Worm (Caenorhabditis elegans) whole organism, L1 larva: Measurements from ENCODE around the gene gpa-18.

Experiments used
- C34B4.2 ChIP-seq: sonication (generic microtip); optimal IDR thresholded peaks from 2 replicates; lab custom pipeline; 2017; ENCODE audit warnings: mild to moderate bottlenecking, missing genetic modification characterization, missing compliant biosample characterization
- F16B12.6 ChIP-seq: fragments of 150-350 bp; optimal IDR thresholded peaks from 2 replicates; lab custom pipeline; 2014; ENCODE audit warnings: missing biosample characterization, missing genetic modification characterization
- Y116A8C.19 ChIP-seq: sonication (generic microtip); optimal IDR thresholded peaks from 2 replicates; lab custom pipeline; 2016; ENCODE audit warnings: missing compliant biosample characterization, missing genetic modification characterization, borderline replicate concordance
- aha-1 ChIP-seq: fragments of 150-350 bp; optimal IDR thresholded peaks from 2 replicates; lab custom pipeline; 2014; ENCODE audit warnings: missing biosample characterization, missing genetic modification characterization
- aly-2 ChIP-seq: fragments of 150-350 bp; optimal IDR thresholded peaks from 2 replicates; lab custom pipeline; 2014; ENCODE audit warnings: missing biosample characterization, missing genetic modification characterization
- ceh-63 ChIP-seq: fragments of 200-800 bp; sonication (Bioruptor generic); optimal IDR thresholded peaks from 2 replicates; lab custom pipeline; 2018; ENCODE audit warnings: mild to moderate bottlenecking, missing genetic modification characterization, missing compliant biosample characterization
- ceh-82 ChIP-seq, 3 experiments: fragments of 150-350 bp in 1 of 3; sonication (generic microtip) in 2 of 3; optimal IDR thresholded peaks; 2 replicates each; lab custom pipeline; 2014 to 2017; ENCODE audit warnings: missing biosample characterization in 3 of 3, missing genetic modification characterization in 3 of 3
- ceh-88 ChIP-seq: fragments of 200-800 bp; sonication (Bioruptor generic); IDR thresholded peaks from 2 replicates; pipeline ENCODE4 v1.3.6; 2022; ENCODE audit warnings: missing genetic modification characterization, missing compliant biosample characterization
- ceh-90 ChIP-seq: sonication (generic microtip); optimal IDR thresholded peaks from 2 replicates; lab custom pipeline; 2016; ENCODE audit warnings: missing genetic modification characterization, missing compliant biosample characterization
- dsc-1 ChIP-seq: sonication (generic microtip); optimal IDR thresholded peaks from 2 replicates; lab custom pipeline; 2016; ENCODE audit warnings: mild to moderate bottlenecking, missing genetic modification characterization, missing compliant biosample characterization
- efl-1 ChIP-seq, 4 experiments: fragments of 150-350 bp; optimal IDR thresholded peaks in 3 of 4; peaks in 1 of 4; 1 replicate in 1 of 4; 2 replicates in 3 of 4; lab custom pipeline; 2014; ENCODE audit warnings: missing biosample characterization in 2 of 4, missing genetic modification characterization in 2 of 4, missing genetic modification reagents in 2 of 4
- efl-3 ChIP-seq: fragments of 200-800 bp; sonication (Bioruptor generic); optimal IDR thresholded peaks from 2 replicates; lab custom pipeline; 2018; ENCODE audit warnings: mild to moderate bottlenecking, missing genetic modification characterization, missing compliant biosample characterization
- egl-27 ChIP-seq, 2 experiments: fragments of 150-350 bp in 1 of 2; sonication (generic microtip); optimal IDR thresholded peaks; 3 replicates each; lab custom pipeline; 2017 to 2018; ENCODE audit warnings: missing biosample characterization in 2 of 2, missing genetic modification characterization in 2 of 2, missing genetic modification reagents in 2 of 2
- elt-3 ChIP-seq, 6 experiments: fragments of 150-350 bp in 1 of 6; sonication (generic microtip); optimal IDR thresholded peaks; 2 replicates each; lab custom pipeline; 2017 to 2018; ENCODE audit warnings: missing biosample characterization in 6 of 6, missing genetic modification characterization in 6 of 6, inconsistent platforms in 1 of 6
- fkh-8 ChIP-seq: sonication (generic microtip); optimal IDR thresholded peaks from 2 replicates; lab custom pipeline; 2016; ENCODE audit warnings: mild to moderate bottlenecking, missing genetic modification characterization, missing compliant biosample characterization
- fos-1 ChIP-seq: fragments of 150-350 bp; optimal IDR thresholded peaks from 2 replicates; lab custom pipeline; 2014; ENCODE audit warnings: missing biosample characterization, missing genetic modification characterization
- hlh-17 ChIP-seq: fragments of 200-800 bp; sonication (Bioruptor generic); optimal IDR thresholded peaks from 2 replicates; lab custom pipeline; 2018; ENCODE audit warnings: missing genetic modification characterization, mild to moderate bottlenecking, missing compliant biosample characterization, moderate library complexity, borderline replicate concordance
- hlh-4 ChIP-seq: sonication (generic microtip); optimal IDR thresholded peaks from 2 replicates; lab custom pipeline; 2016; ENCODE audit warnings: mild to moderate bottlenecking, missing genetic modification characterization, missing compliant biosample characterization
- irx-1 ChIP-seq: sonication (generic microtip); optimal IDR thresholded peaks from 2 replicates; lab custom pipeline; 2016; ENCODE audit warnings: missing genetic modification characterization, missing compliant biosample characterization
- isw-1 ChIP-seq: fragments of 200-800 bp; sonication (Bioruptor generic); IDR thresholded peaks from 2 replicates; pipeline ENCODE4 v1.3.6; 2022; ENCODE audit warnings: missing genetic modification characterization, missing compliant biosample characterization
- jun-1 ChIP-seq: fragments of 150-350 bp; optimal IDR thresholded peaks from 2 replicates; lab custom pipeline; 2014; ENCODE audit warnings: missing biosample characterization, missing genetic modification reagents, missing genetic modification characterization
- lin-14 ChIP-seq: fragments of 200-800 bp; sonication (Bioruptor generic); optimal IDR thresholded peaks from 2 replicates; lab custom pipeline; 2018; ENCODE audit warnings: mild to moderate bottlenecking, missing genetic modification characterization, moderate library complexity, missing compliant biosample characterization
- lin-15B ChIP-seq: fragments of 150-350 bp; sonication (generic microtip); optimal IDR thresholded peaks from 3 replicates; lab custom pipeline; 2014; ENCODE audit warnings: missing biosample characterization, missing genetic modification characterization
- lsy-2 ChIP-seq, 2 experiments: fragments of 150-350 bp; optimal IDR thresholded peaks; 2 replicates each; lab custom pipeline; 2014; ENCODE audit warnings: missing biosample characterization in 2 of 2, missing genetic modification characterization in 2 of 2
- mab-9 ChIP-seq: fragments of 200-800 bp; sonication (Bioruptor generic); IDR thresholded peaks from 2 replicates; pipeline ENCODE4 v1.3.6; 2022; ENCODE audit warnings: missing genetic modification reagents, missing genetic modification characterization, missing compliant biosample characterization
- mdl-1 ChIP-seq, 2 experiments: fragments of 150-350 bp; optimal IDR thresholded peaks; 2 replicates each; lab custom pipeline; 2014 to 2017; ENCODE audit warnings: missing biosample characterization in 2 of 2, missing genetic modification characterization in 2 of 2, inconsistent platforms in 1 of 2
- mef-2 ChIP-seq: fragments of 150-350 bp; optimal IDR thresholded peaks from 2 replicates; lab custom pipeline; 2014; ENCODE audit warnings: missing biosample characterization, missing genetic modification characterization
- nhr-11 ChIP-seq: fragments of 150-350 bp; optimal IDR thresholded peaks from 2 replicates; lab custom pipeline; 2014; ENCODE audit warnings: missing biosample characterization, missing genetic modification characterization
- nhr-19 ChIP-seq: fragments of 200-800 bp; sonication (Bioruptor generic); conservative IDR thresholded peaks from 2 replicates; pipeline ENCODE4 v1.3.6; 2022; ENCODE audit warnings: missing genetic modification characterization, missing compliant biosample characterization
- nhr-20 ChIP-seq: sonication (generic microtip); optimal IDR thresholded peaks from 2 replicates; lab custom pipeline; 2016; ENCODE audit warnings: mild to moderate bottlenecking, missing genetic modification characterization, missing compliant biosample characterization
- nhr-28 ChIP-seq: fragments of 150-350 bp; optimal IDR thresholded peaks from 2 replicates; lab custom pipeline; 2014; ENCODE audit warnings: missing biosample characterization, missing genetic modification characterization
- nhr-71 ChIP-seq: sonication (generic microtip); optimal IDR thresholded peaks from 2 replicates; lab custom pipeline; 2016; ENCODE audit warnings: mild to moderate bottlenecking, missing genetic modification characterization, moderate library complexity, missing compliant biosample characterization
- nhr-76 ChIP-seq: sonication (generic microtip); optimal IDR thresholded peaks from 2 replicates; lab custom pipeline; 2017; ENCODE audit warnings: missing biosample characterization, missing genetic modification characterization
- nhr-77 ChIP-seq: fragments of 150-350 bp; optimal IDR thresholded peaks from 2 replicates; lab custom pipeline; 2014; ENCODE audit warnings: missing biosample characterization, missing genetic modification characterization
- nhr-84 ChIP-seq: sonication (generic microtip); optimal IDR thresholded peaks from 2 replicates; lab custom pipeline; 2017; ENCODE audit warnings: missing biosample characterization, missing genetic modification characterization
- nhr-90 ChIP-seq: sonication (generic microtip); optimal IDR thresholded peaks from 2 replicates; lab custom pipeline; 2016; ENCODE audit warnings: mild to moderate bottlenecking, missing genetic modification characterization, missing compliant biosample characterization; ENCODE audit not compliant: poor library complexity
- pag-3 ChIP-seq: sonication (generic microtip); optimal IDR thresholded peaks from 2 replicates; lab custom pipeline; 2017; ENCODE audit warnings: missing genetic modification characterization, mild to moderate bottlenecking, missing compliant biosample characterization, antibody characterized with exemption, borderline replicate concordance; ENCODE audit not compliant: insufficient read depth
- pax-3 ChIP-seq: fragments of 200-800 bp; sonication (Bioruptor generic); optimal IDR thresholded peaks from 2 replicates; lab custom pipeline; 2018; ENCODE audit warnings: mild to moderate bottlenecking, missing genetic modification characterization, moderate library complexity, missing compliant biosample characterization
- pqm-1 ChIP-seq: sonication (generic microtip); optimal IDR thresholded peaks from 3 replicates; lab custom pipeline; 2017; ENCODE audit warnings: missing biosample characterization, missing genetic modification characterization
- skn-1 ChIP-seq: fragments of 150-350 bp; optimal IDR thresholded peaks from 2 replicates; lab custom pipeline; 2014; ENCODE audit warnings: missing biosample characterization, missing genetic modification characterization
- snpc-4 ChIP-seq: fragments of 150-350 bp; optimal IDR thresholded peaks from 2 replicates; lab custom pipeline; 2014; ENCODE audit warnings: missing biosample characterization, missing genetic modification characterization
- sup-37 ChIP-seq: fragments of 200-800 bp; sonication (Bioruptor generic); optimal IDR thresholded peaks from 2 replicates; lab custom pipeline; 2018; ENCODE audit warnings: mild to moderate bottlenecking, missing genetic modification characterization, missing compliant biosample characterization
- tbx-2 ChIP-seq: sonication (generic microtip); optimal IDR thresholded peaks from 2 replicates; lab custom pipeline; 2016; ENCODE audit warnings: missing genetic modification characterization, missing compliant biosample characterization
- unc-130 ChIP-seq: fragments of 150-350 bp; optimal IDR thresholded peaks from 2 replicates; lab custom pipeline; 2017; ENCODE audit warnings: missing biosample characterization, missing genetic modification characterization, inconsistent platforms
- unc-30 ChIP-seq: sonication (generic microtip); optimal IDR thresholded peaks from 2 replicates; lab custom pipeline; 2017; ENCODE audit warnings: missing biosample characterization, missing genetic modification characterization
- unc-86 ChIP-seq: sonication (generic microtip); optimal IDR thresholded peaks from 2 replicates; lab custom pipeline; 2016; ENCODE audit warnings: missing genetic modification characterization, missing compliant biosample characterization
- unc-98 ChIP-seq: fragments of 200-800 bp; sonication (Bioruptor generic); IDR thresholded peaks from 2 replicates; pipeline ENCODE4 v1.3.6; 2022; ENCODE audit warnings: missing genetic modification characterization, missing compliant biosample characterization
- ztf-11 ChIP-seq, 2 experiments: sonication (generic microtip); optimal IDR thresholded peaks; 2 replicates each; lab custom pipeline; 2016 to 2017; ENCODE audit warnings: missing genetic modification characterization in 2 of 2, missing biosample characterization in 1 of 2, missing compliant biosample characterization in 1 of 2

The gpa-18 gene

ce11 chrIV:5215092-5215491 is 19.7 kb upstream of the gpa-18 start, which contains the start of gene Y59E9AL.4:
Gene Y59E9AL.4, minus strand, starts transcription at chrIV:5215192.
- TF ChIP-seq aly-2 (no peak), ceh-82 (tag; optimal IDR thresholded peaks at IDR 0.05; lab: Kevin White, UChicago) (no peak), Y116A8C.19 (tag; lab: Kevin White, UChicago) (no peak), elt-3 (tag; optimal IDR thresholded peaks at IDR 0.05; lab: Kevin White, UChicago) (no peak), lsy-2 (tag; optimal IDR thresholded peaks at IDR 0.05; lab: Kevin White, UChicago) (no peak), isw-1 (no peak)

DNA sequence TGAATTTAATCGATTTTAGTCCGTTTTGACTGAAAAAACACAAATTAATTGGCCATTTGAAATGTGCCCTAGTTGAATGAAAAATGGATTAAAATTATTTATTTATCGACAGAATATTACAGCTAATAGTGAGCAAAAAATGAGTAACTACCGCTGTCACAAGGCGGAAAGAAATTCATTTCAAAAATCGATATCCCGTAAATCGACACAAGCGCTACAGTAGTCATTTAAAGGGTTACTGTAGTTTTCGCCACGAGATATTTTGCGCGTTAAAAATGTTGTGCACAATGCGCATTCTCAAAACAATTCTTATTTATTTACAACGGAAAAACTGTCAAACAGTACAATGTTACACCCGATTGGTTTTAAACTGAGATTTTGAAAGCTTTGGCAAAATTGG is 15.2 kb upstream of the gpa-18 start:
- no peak for TF ChIP-seq jun-1 (tag; lab: Kevin White, UChicago)
- no peak for TF ChIP-seq unc-30 (tag; lab: Kevin White, UChicago)
- no peak for TF ChIP-seq lin-14
- TF ChIP-seq C34B4.2 = no peak
- TF ChIP-seq nhr-77 (tag; lab: Kevin White, UChicago) = no peak
- no peak for TF ChIP-seq hlh-4
- no peak for TF ChIP-seq tbx-2
- no peak for TF ChIP-seq nhr-76
- no peak for TF ChIP-seq unc-98 (GFP tag; lab: Robert Waterston, UW)
- no peak for TF ChIP-seq snpc-4 (tag; lab: Kevin White, UChicago)
- TF ChIP-seq efl-3 (GFP tag; lab: Kevin White, UChicago) = no peak
- TF ChIP-seq hlh-17 = no peak
- TF ChIP-seq nhr-19 = no peak
- TF ChIP-seq lsy-2 (tag; optimal IDR thresholded peaks at IDR 0.05; lab: Kevin White, UChicago) = no peak
- TF ChIP-seq, all 84 proteins: peak for 0

DNA sequence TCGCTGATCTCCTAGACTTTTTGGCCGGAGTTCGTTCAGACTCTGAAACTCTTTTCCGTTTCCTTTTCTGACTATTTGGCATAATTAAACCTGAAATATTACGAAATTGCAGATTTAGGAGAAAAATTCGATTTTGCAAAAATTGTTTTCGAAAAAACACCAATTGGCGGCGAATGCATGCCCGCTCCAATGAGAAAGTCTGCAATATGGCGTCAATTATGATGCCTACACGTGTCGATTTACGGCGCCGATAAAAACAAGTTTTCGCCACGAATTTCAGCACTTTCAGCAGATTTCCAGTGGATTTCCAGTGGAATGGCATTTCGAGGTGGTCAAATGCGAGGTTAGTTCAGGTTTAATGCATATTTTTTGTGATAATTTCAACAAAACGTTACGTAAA is 14.0 kb upstream of the gpa-18 start, which contains the start of the genes Y59E9AL.36 and nbet-1:
TSS of gene Y59E9AL.36 (minus strand) at position 92 of the 400 bp plus-strand sequence.
TSS of gene nbet-1 (plus strand) at position 112 of the 400 bp plus-strand sequence.
- TF ChIP-seq nhr-11 (peak; percentile 54), mef-2 (tag; lab: Kevin White, UChicago) (no peak), pax-3 (tag; lab: Kevin White, UChicago) (no peak), efl-1 (optimal IDR thresholded peaks at IDR 0.05; lab: Kevin White, UChicago) (peak; percentile 89 to 91), efl-1 (GFP tag; optimal IDR thresholded peaks at IDR 0.05 in 1 of 2; lab: Kevin White, UChicago) (peak; percentile 89 to 99), ceh-88 (GFP tag; lab: Robert Waterston, UW) (peak; percentile 35; the same call in 1 of the 2 replicates), pag-3 (tag; lab: Kevin White, UChicago) (no peak), ztf-11 (tag; optimal IDR thresholded peaks at IDR 0.05; lab: Kevin White, UChicago) (no peak), tbx-2 (peak; percentile 70), nhr-20 (tag; lab: Kevin White, UChicago) (peak; percentile 72), ceh-90 (tag; lab: Kevin White, UChicago) (no peak), irx-1 (tag; lab: Kevin White, UChicago) (peak; percentile 61), pqm-1 (no peak), sup-37 (GFP tag; lab: Kevin White, UChicago) (no peak), egl-27 (tag; optimal IDR thresholded peaks at IDR 0.05; lab: Kevin White, UChicago) (no peak), nhr-19 (peak; percentile 53), dsc-1 (tag; lab: Kevin White, UChicago) (peak; percentile 51), nhr-76 (no peak), mdl-1 (tag; optimal IDR thresholded peaks at IDR 0.05; lab: Kevin White, UChicago) (peak in 1 of 2 experiments; percentile 78), ceh-82 (tag; optimal IDR thresholded peaks at IDR 0.05; lab: Kevin White, UChicago) (peak; percentile 39 to 90 (median 68)), nhr-84 (tag; lab: Kevin White, UChicago) (no peak), nhr-77 (tag; lab: Kevin White, UChicago) (peak; percentile 64), snpc-4 (tag; lab: Kevin White, UChicago) (peak; percentile 45), nhr-28 (no peak), unc-130 (peak; percentile 89), aha-1 (tag; lab: Kevin White, UChicago) (no peak), fkh-8 (tag; lab: Kevin White, UChicago) (peak; percentile 55), lin-15B (peak; percentile 97), nhr-71 (tag; lab: Kevin White, UChicago) (peak; percentile 82), mab-9 (GFP tag; lab: Robert Waterston, UW) (no peak), F16B12.6 (peak; percentile 97), nhr-90 (tag; lab: Kevin White, UChicago) (peak; percentile 65), skn-1 (tag; lab: Kevin White, UChicago) (peak; percentile 70), hlh-4 (no peak), ceh-63 (GFP tag; lab: Kevin White, UChicago) (no peak), unc-86 (tag; lab: Kevin White, UChicago) (peak; percentile 56), Y116A8C.19 (tag; lab: Kevin White, UChicago) (no peak), fos-1 (tag; lab: Kevin White, UChicago) (peak; percentile 57)
